Worm (Caenorhabditis elegans): ENCODE measurements around the gene dml-1.
A peak's percentile ranks its signal among the peaks of the same experiment; 100 is the strongest.

dml-1 gene

ce11 chrIV:2890401-2890952, 3.7 kb downstream of the dml-1 start, which contains the start of the genes nprt-1 and dib-1:
Gene nprt-1, minus strand, starts transcription at chrIV:2890451.
Gene dib-1, plus strand, starts transcription at chrIV:2890882.
- no peak for TF ChIP-seq cebp-2 (GFP tag; IDR thresholded peaks at IDR 0.05)
- TF ChIP-seq ceh-58 (GFP tag; IDR thresholded peaks at IDR 0.05), result no peak
- no peak for TF ChIP-seq sptf-2 (GFP tag; optimal IDR thresholded peaks at IDR 0.05)
- TF ChIP-seq let-526 (GFP tag; IDR thresholded peaks at IDR 0.05), result no peak
- no peak for TF ChIP-seq efl-1 (GFP tag; optimal IDR thresholded peaks at IDR 0.05)
- no peak for TF ChIP-seq egl-44 (GFP tag; IDR thresholded peaks at IDR 0.05)
- no peak for TF ChIP-seq C17E4.6 (GFP tag; IDR thresholded peaks at IDR 0.05)
- no peak for TF ChIP-seq B0019.2 (GFP tag; conservative IDR thresholded peaks at IDR 0.05)
- no peak for TF ChIP-seq Y53F4B.3 (GFP tag; IDR thresholded peaks at IDR 0.05)
- TF ChIP-seq lin-54 (GFP tag; optimal IDR thresholded peaks at IDR 0.05), result peak; percentile 54
- peak; percentile 43; the same call in 1 of the 2 replicates for TF ChIP-seq mcd-1 (GFP tag; IDR thresholded peaks at IDR 0.05)
- TF ChIP-seq lin-35 (GFP tag; optimal IDR thresholded peaks at IDR 0.05), result peak in 1 of 3 experiments; percentile 88
- TF ChIP-seq ztf-6 (GFP tag; IDR thresholded peaks at IDR 0.05), result no peak
- no peak for TF ChIP-seq hrde-1 (tag; optimal IDR thresholded peaks at IDR 0.05; ENCODE audit: borderline replicate concordance)
- TF ChIP-seq mxl-1 (tag; optimal IDR thresholded peaks at IDR 0.05), result no peak
- peak; percentile 96 for TF ChIP-seq attf-3 (GFP tag; conservative IDR thresholded peaks at IDR 0.05)
- no peak for TF ChIP-seq hlh-26 (GFP tag; conservative IDR thresholded peaks at IDR 0.05)
- TF ChIP-seq fkh-3 (tag; optimal IDR thresholded peaks at IDR 0.05), result no peak
- TF ChIP-seq dpl-1 (GFP tag; optimal IDR thresholded peaks at IDR 0.05), result peak; percentile 17
- no peak for TF ChIP-seq F49E8.2 (tag; optimal IDR thresholded peaks at IDR 0.05; ENCODE audit: insufficient read depth)
- TF ChIP-seq lir-1 (GFP tag; conservative IDR thresholded peaks at IDR 0.05), result no peak
- TF ChIP-seq tlf-1 (GFP tag; optimal IDR thresholded peaks at IDR 0.05), result no peak
- no peak for TF ChIP-seq bed-1 (GFP tag; IDR thresholded peaks at IDR 0.05)
- TF ChIP-seq cebp-1 (GFP tag; IDR thresholded peaks at IDR 0.05), result no peak
- peak; percentile 12 for TF ChIP-seq cebp-1 (tag; optimal IDR thresholded peaks at IDR 0.05)
- no peak for TF ChIP-seq pha-4 (tag; optimal IDR thresholded peaks at IDR 0.05)
- no peak for TF ChIP-seq F37B4.10 (GFP tag; IDR thresholded peaks at IDR 0.05)
- no peak for TF ChIP-seq snpc-1.3 (tag; optimal IDR thresholded peaks at IDR 0.05; ENCODE audit: insufficient read depth)
- TF ChIP-seq nfyb-1 (GFP tag; IDR thresholded peaks at IDR 0.05), result no peak
- no peak for TF ChIP-seq snpc-4 (GFP tag; optimal IDR thresholded peaks at IDR 0.05)
- no peak for TF ChIP-seq snpc-4 (tag; optimal IDR thresholded peaks at IDR 0.05)
- TF ChIP-seq T26A5.8 (tag; optimal IDR thresholded peaks at IDR 0.05), result no peak

ce11 chrIV:2891535-2892233, 4.9 kb downstream of the dml-1 start:
- TF ChIP-seq zim-3 (tag; optimal IDR thresholded peaks at IDR 0.05) (no peak), ztf-3 (GFP tag; optimal IDR thresholded peaks at IDR 0.05) (no peak), F52B5.7 (tag; optimal IDR thresholded peaks at IDR 0.05) (no peak), dpff-1 (tag; optimal IDR thresholded peaks at IDR 0.05) (no peak), D2030.7 (GFP tag; IDR thresholded peaks at IDR 0.05) (0 out of 2 replicates have a peak, but pooled peaks have one; percentile 8), attf-6 (GFP tag; IDR thresholded peaks at IDR 0.05) (no peak), ztf-18 (tag; optimal IDR thresholded peaks at IDR 0.05) (peak; percentile 0), ccch-3 (GFP tag; optimal IDR thresholded peaks at IDR 0.05) (no peak), aptf-2 (GFP tag; conservative IDR thresholded peaks at IDR 0.05) (no peak), F37B4.10 (GFP tag; IDR thresholded peaks at IDR 0.05) (no peak), lin-40 (tag; optimal IDR thresholded peaks at IDR 0.05) (no peak), ztf-26 (tag; optimal IDR thresholded peaks at IDR 0.05) (no peak), efl-1 (GFP tag; optimal IDR thresholded peaks at IDR 0.05) (no peak), atf-7 (tag; optimal IDR thresholded peaks at IDR 0.05) (no peak), nhr-27 (tag; optimal IDR thresholded peaks at IDR 0.05) (no peak), T26A5.8 (tag; optimal IDR thresholded peaks at IDR 0.05) (no peak), nhr-120 (GFP tag; IDR thresholded peaks at IDR 0.05) (no peak), B0336.3 (GFP tag; IDR thresholded peaks at IDR 0.05) (peak; percentile 68), F49E8.2 (tag; optimal IDR thresholded peaks at IDR 0.05; ENCODE audit: insufficient read depth) (peak; percentile 43), dox-1 (GFP tag; IDR thresholded peaks at IDR 0.05) (no peak)
